Fruit fly (Drosophila melanogaster) whole organism, wandering third instar larva: ENCODE results near the gene CG2224.

Experiments
- Abd-B ChIP-seq: fragments of >200 bp; optimal IDR thresholded peaks from 2 replicates; lab custom pipeline; 2017; ENCODE audit warnings: missing biosample characterization, missing genetic modification characterization
- CG32264 ChIP-seq: fragments of 200-800 bp; sonication (Bioruptor generic); optimal IDR thresholded peaks from 2 replicates; lab custom pipeline; 2016; ENCODE audit warnings: missing biosample characterization, missing genetic modification characterization
- CG9705 ChIP-seq: fragments of 200-800 bp; sonication (Bioruptor generic); optimal IDR thresholded peaks from 2 replicates; lab custom pipeline; 2018; ENCODE audit warnings: missing biosample characterization, mild to moderate bottlenecking, missing genetic modification characterization
- Dif ChIP-seq: fragments of 200-275, 200-300 bp; sonication (Bioruptor generic); optimal IDR thresholded peaks from 2 replicates; lab custom pipeline; 2018; ENCODE audit warnings: missing biosample characterization, missing genetic modification characterization; ENCODE audit not compliant: partially characterized antibody
- GATAd ChIP-seq: sonication (Bioruptor generic); optimal IDR thresholded peaks from 2 replicates; lab custom pipeline; 2016; ENCODE audit warnings: missing biosample characterization, missing genetic modification characterization
- HLH106 ChIP-seq: fragments of 200-800 bp; optimal IDR thresholded peaks from 3 replicates; lab custom pipeline; 2019; ENCODE audit warnings: missing biosample characterization, mild to moderate bottlenecking, missing genetic modification characterization, moderate library complexity
- Hr78 ChIP-seq: fragments of >200 bp; optimal IDR thresholded peaks from 2 replicates; lab custom pipeline; 2017; ENCODE audit warnings: missing biosample characterization, missing genetic modification characterization
- Hr83 ChIP-seq: fragments of 200-300 bp; sonication (Bioruptor generic); optimal IDR thresholded peaks from 2 replicates; lab custom pipeline; 2016; ENCODE audit warnings: missing biosample characterization, mild to moderate bottlenecking, missing genetic modification characterization, moderate library complexity; ENCODE audit not compliant: poor library complexity, severe bottlenecking
- Jra ChIP-seq: sonication (Bioruptor generic); optimal IDR thresholded peaks from 2 replicates; lab custom pipeline; 2016; ENCODE audit warnings: missing biosample characterization, missing genetic modification characterization
- Mio ChIP-seq: sonication (Bioruptor generic); optimal IDR thresholded peaks from 2 replicates; lab custom pipeline; 2016; ENCODE audit warnings: missing biosample characterization, missing genetic modification characterization
- Myc ChIP-seq: fragments of >200 bp; optimal IDR thresholded peaks from 2 replicates; lab custom pipeline; 2017
- N ChIP-seq: fragments of >200 bp; optimal IDR thresholded peaks from 2 replicates; lab custom pipeline; 2018; ENCODE audit warnings: missing biosample characterization, missing external identifiers, missing genetic modification characterization
- Rel ChIP-seq, 2 experiments: fragments of 200-800 bp; sonication (Bioruptor generic) in 1 of 2; optimal IDR thresholded peaks; 2 replicates in 1 of 2; 3 replicates in 1 of 2; lab custom pipeline; 2016 to 2019; ENCODE audit warnings: mild to moderate bottlenecking in 2 of 2, missing biosample characterization in 2 of 2, missing genetic modification characterization in 2 of 2, moderate library complexity in 1 of 2
- Sp1 ChIP-seq: fragments of 200-800 bp; sonication (Bioruptor generic); optimal IDR thresholded peaks from 3 replicates; lab custom pipeline; 2019; ENCODE audit warnings: missing biosample characterization, mild to moderate bottlenecking, missing genetic modification characterization, moderate library complexity
- Vsx2 ChIP-seq: fragments of 200-300, 225-300 bp; sonication (Bioruptor generic); optimal IDR thresholded peaks from 2 replicates; lab custom pipeline; 2018; ENCODE audit warnings: missing biosample characterization, missing genetic modification characterization; ENCODE audit not compliant: partially characterized antibody
- br ChIP-seq: fragments of 200-800 bp; sonication (Bioruptor generic); optimal IDR thresholded peaks from 2 replicates; lab custom pipeline; 2016; ENCODE audit warnings: missing biosample characterization, missing genetic modification characterization
- brk ChIP-seq: fragments of 200-800 bp; sonication (Bioruptor generic); optimal IDR thresholded peaks from 2 replicates; lab custom pipeline; 2016; ENCODE audit warnings: missing biosample characterization, mild to moderate bottlenecking, missing genetic modification characterization
- dl ChIP-seq, 2 experiments: fragments of 175-275, 200-275 bp in 1 of 2; fragments of 200-275 bp in 1 of 2; sonication (Bioruptor generic); optimal IDR thresholded peaks; lab custom pipeline; 2018; ENCODE audit warnings: mild to moderate bottlenecking in 2 of 2, missing biosample characterization in 2 of 2, missing genetic modification characterization in 2 of 2, moderate library complexity in 2 of 2; ENCODE audit not compliant: partially characterized antibody in 2 of 2, insufficient read depth in 1 of 2
- dsf ChIP-seq: sonication (Bioruptor generic); optimal IDR thresholded peaks from 2 replicates; lab custom pipeline; 2016; ENCODE audit warnings: missing biosample characterization, missing genetic modification characterization, borderline replicate concordance
- foxo ChIP-seq, 2 experiments: fragments of 200-800 bp; sonication (Bioruptor generic); optimal IDR thresholded peaks; 2 replicates in 1 of 2; 3 replicates in 1 of 2; lab custom pipeline; 2016 to 2017; ENCODE audit warnings: missing biosample characterization in 2 of 2, missing genetic modification characterization in 2 of 2
- fru ChIP-seq: fragments of 200-800 bp; sonication (Bioruptor generic); optimal IDR thresholded peaks from 3 replicates; lab custom pipeline; 2016; ENCODE audit warnings: missing biosample characterization, mild to moderate bottlenecking, missing genetic modification characterization
- h ChIP-seq: fragments of 200-800 bp; sonication (Bioruptor generic); optimal IDR thresholded peaks from 3 replicates; lab custom pipeline; 2016; ENCODE audit warnings: missing biosample characterization, mild to moderate bottlenecking, missing genetic modification characterization
- jim ChIP-seq: fragments of 175-275, 200-325 bp; sonication (Bioruptor generic); optimal IDR thresholded peaks from 2 replicates; lab custom pipeline; 2016; ENCODE audit warnings: missing biosample characterization, mild to moderate bottlenecking, missing genetic modification characterization
- lola ChIP-seq: fragments of >200 bp; optimal IDR thresholded peaks from 2 replicates; lab custom pipeline; 2017; ENCODE audit warnings: missing biosample characterization, missing genetic modification characterization
- pan ChIP-seq: fragments of >200 bp; optimal IDR thresholded peaks from 2 replicates; lab custom pipeline; 2017
- psq ChIP-seq: fragments of 200-800 bp; sonication (Bioruptor generic); optimal IDR thresholded peaks from 3 replicates; lab custom pipeline; 2017; ENCODE audit warnings: missing biosample characterization, mild to moderate bottlenecking, missing genetic modification characterization, moderate library complexity
- rgr ChIP-seq: fragments of 200-800 bp; sonication (Bioruptor generic); optimal IDR thresholded peaks from 3 replicates; lab custom pipeline; 2016; ENCODE audit warnings: missing biosample characterization, mild to moderate bottlenecking, missing genetic modification characterization
- tai ChIP-seq: sonication (Bioruptor generic); optimal IDR thresholded peaks from 2 replicates; lab custom pipeline; 2016; ENCODE audit warnings: missing biosample characterization, missing genetic modification characterization
- woc ChIP-seq: sonication (Bioruptor generic); optimal IDR thresholded peaks from 2 replicates; lab custom pipeline; 2016; ENCODE audit warnings: missing biosample characterization, mild to moderate bottlenecking, missing genetic modification characterization

Gene CG2224

DNA sequence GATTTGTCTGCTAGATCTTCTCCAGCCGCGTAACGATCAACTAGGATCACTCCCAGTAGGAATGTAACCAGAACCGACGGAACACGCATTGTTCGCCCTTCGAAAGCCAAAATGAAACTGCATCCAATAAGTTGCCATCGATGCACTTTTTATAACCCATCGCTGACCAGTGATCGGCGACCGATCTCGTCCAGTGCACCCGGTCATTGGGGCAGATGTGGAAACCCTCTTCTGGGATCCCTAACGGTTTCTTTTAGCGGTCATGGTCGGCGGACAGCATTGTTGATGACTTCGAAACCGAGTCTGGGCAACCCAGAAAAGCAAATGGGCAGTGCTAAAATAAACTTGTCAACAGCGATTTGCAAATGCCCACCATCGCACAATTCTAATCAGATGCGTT, 14.2 kb downstream of the CG2224 start, which contains the start of gene Osi23:
Gene Osi23, minus strand, starts transcription at position 101 of the 400 bp plus-strand sequence.
- TF ChIP-seq Myc (lab: Kevin White, UChicago) (no peak), Hr78 (GFP tag; lab: Kevin White, UChicago) (no peak), Abd-B (no peak), dl (GFP tag; optimal IDR thresholded peaks at IDR 0.05; lab: Kevin White, UChicago; ENCODE audit: insufficient read depth in 1 of 2, partially characterized antibody in 2 of 2) (no peak), brk (no peak), h (no peak), foxo (GFP tag; optimal IDR thresholded peaks at IDR 0.05; lab: Kevin White, UChicago) (no peak), fru (GFP tag; lab: Kevin White, UChicago) (no peak), Vsx2 (GFP tag; lab: Kevin White, UChicago) (no peak), jim (GFP tag; lab: Kevin White, UChicago) (no peak), psq (GFP tag; lab: Kevin White, UChicago) (no peak), Rel (GFP tag; optimal IDR thresholded peaks at IDR 0.05; lab: Kevin White, UChicago) (no peak), Rel (tag; optimal IDR thresholded peaks at IDR 0.05; lab: Kevin White, UChicago) (no peak), woc (GFP tag; lab: Kevin White, UChicago) (no peak), dsf (GFP tag; lab: Kevin White, UChicago) (no peak), Sp1 (GFP tag; lab: Kevin White, UChicago) (no peak), Jra (GFP tag; lab: Kevin White, UChicago) (no peak), tai (GFP tag; lab: Kevin White, UChicago) (no peak), CG32264 (GFP tag; lab: Kevin White, UChicago) (no peak), GATAd (GFP tag; lab: Kevin White, UChicago) (no peak), pan (lab: Kevin White, UChicago) (no peak)

DNA sequence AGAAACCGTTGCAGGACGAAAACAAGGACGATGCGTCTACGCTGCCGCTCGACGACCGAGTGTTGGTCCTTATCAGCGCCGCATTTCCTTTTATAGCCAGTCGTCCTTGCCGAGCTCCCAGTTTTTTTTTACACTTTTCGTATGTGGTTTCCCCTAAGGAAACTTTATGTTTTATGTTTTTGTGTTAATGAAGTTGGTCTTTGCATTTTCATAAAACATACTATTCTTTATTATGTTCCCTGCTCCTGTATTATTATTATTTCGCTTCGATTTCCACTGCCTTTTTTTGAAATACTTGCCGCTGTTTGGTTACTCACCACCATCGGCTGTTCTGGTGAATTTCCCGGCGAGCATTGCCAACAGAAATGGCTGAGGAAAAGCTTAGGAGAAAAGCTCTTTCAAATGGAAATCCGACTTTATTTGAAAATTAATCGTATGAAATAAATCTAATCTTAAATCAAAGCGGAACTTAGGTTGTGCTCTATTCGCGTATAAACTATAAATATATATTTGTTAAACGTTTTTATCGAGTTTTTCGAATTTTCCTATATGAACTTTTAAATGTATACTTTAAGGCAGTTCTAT, 15.5 kb downstream of the CG2224 start, which contains the start of gene CG15537:
Gene CG15537, minus strand, starts transcription at position 51 of the 585 bp plus-strand sequence.
- TF ChIP-seq N (no peak), br (GFP tag; lab: Kevin White, UChicago) (no peak), Hr78 (GFP tag; lab: Kevin White, UChicago) (no peak), tai (GFP tag; lab: Kevin White, UChicago) (no peak), lola (no peak)

DNA sequence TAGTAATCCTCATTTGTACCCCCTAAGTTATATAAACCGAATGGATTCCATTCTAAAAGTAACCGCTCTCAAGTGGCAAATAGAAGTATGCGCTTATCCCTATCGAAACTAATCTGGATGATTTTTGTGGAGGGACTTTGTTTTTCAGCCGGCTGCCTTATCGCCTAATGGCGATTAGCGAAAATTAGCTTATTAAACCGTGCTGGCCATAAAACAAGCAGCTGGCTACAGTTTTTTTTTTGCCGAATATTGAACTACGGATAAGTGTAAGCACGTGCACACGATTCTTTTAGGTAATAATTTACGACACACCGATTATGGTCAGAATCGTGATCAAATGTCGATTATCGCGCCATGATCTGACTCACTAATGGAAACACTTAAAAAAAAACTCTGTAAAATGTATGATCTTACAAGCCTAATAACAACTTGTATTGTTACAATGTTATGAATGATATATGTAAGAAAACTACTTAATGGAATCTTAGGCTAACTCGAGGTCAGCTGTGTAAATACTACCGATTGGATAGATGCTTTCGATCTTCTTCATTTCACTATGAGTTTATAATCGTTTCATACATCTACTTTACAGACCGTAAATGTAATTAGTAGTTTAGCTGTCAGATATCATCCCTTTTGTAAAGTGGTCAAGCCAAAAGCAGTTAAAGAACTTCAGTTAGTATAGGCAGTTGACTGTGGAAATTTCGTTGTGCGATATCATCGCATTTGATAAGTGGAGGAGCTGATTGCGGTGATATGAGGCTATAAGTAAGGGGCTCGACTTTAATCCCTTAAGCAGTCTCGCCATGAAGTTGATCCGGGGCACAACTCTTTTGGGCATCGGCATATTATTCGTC, 27.6 kb downstream of the CG2224 start, which contains the start of gene CG15534:
Gene CG15534, plus strand, starts transcription at position 807 of the 857 bp plus-strand sequence.
- TF ChIP-seq GATAd (GFP tag; lab: Kevin White, UChicago) (no peak), Dif (GFP tag; lab: Kevin White, UChicago) (no peak), CG9705 (GFP tag; lab: Kevin White, UChicago) (no peak), Vsx2 (GFP tag; lab: Kevin White, UChicago) (peak; percentile 88), Hr83 (no peak), Mio (GFP tag; lab: Kevin White, UChicago) (no peak), Rel (GFP tag; optimal IDR thresholded peaks at IDR 0.05; lab: Kevin White, UChicago) (no peak), Rel (tag; optimal IDR thresholded peaks at IDR 0.05; lab: Kevin White, UChicago) (peak; percentile 30), fru (GFP tag; lab: Kevin White, UChicago) (no peak), woc (GFP tag; lab: Kevin White, UChicago) (no peak)
- TF ChIP-seq, all 38 proteins: peak for 2

DNA sequence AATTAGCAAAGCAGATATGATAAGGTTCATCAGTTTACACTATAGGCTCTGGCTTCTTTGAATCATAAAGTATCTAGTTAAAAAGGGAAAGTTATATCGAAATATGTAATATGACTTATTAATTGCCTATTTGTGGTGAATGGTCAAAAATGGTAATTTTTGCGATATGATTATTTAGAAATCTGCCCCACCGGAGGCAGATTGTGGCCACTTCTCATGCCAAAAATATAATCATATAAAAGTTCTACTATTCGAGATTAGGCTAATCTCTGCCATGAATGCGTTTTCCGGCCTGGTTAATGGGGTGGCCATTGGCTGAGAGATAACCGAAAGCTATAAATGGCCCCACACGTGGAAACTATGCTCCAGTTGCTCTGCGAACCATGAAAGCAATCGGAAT, 30.6 kb downstream of the CG2224 start, which contains the start of gene CG15533:
Gene CG15533, plus strand, starts transcription at position 362 of the 400 bp plus-strand sequence.
- TF ChIP-seq h: no peak
- TF ChIP-seq jim (GFP tag; lab: Kevin White, UChicago): no peak
- no peak for TF ChIP-seq CG32264 (GFP tag; lab: Kevin White, UChicago)

DNA sequence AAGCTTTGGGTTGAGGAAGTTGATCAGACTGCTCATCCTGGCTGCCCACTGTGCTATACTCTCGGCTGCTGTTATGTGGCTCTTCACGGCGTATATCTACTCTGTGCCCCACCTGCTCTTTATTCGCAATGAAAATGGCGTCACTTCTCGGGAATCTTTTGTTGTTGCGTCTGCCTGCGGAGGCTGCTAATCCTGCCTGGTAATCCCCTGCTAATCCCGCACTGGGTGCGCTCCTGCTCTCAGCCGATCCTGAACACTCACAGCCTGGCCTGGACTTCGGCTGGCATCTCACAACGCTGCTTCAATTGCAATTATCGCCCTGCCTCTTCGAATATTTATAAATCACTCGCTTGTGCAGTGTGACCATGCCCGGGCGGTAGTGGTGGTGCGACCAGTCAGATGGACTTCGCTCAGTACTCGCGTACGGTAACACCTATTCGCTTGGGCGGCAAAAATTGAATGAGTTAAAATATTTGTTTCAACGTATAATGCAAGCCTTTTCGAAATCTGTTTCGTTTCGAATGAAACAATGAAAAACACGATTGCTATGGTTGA, 31.2 kb downstream of the CG2224 start, which contains the start of gene CG2218:
Gene CG2218, minus strand, starts transcription at position 472 of the 555 bp plus-strand sequence.
- TF ChIP-seq h: no peak
- peak; percentile 13 for TF ChIP-seq rgr
- peak; percentile 25 for TF ChIP-seq Hr83
- peak; percentile 3 for TF ChIP-seq HLH106
- no peak for TF ChIP-seq Rel (GFP tag; optimal IDR thresholded peaks at IDR 0.05; lab: Kevin White, UChicago)
- TF ChIP-seq Rel (tag; optimal IDR thresholded peaks at IDR 0.05; lab: Kevin White, UChicago): peak; percentile 63
